Fruit fly (Drosophila melanogaster): ENCODE data around the gene Set8.
A peak's percentile ranks its signal among the peaks of the same experiment; 100 is the strongest.

Gene Set8

DNA sequence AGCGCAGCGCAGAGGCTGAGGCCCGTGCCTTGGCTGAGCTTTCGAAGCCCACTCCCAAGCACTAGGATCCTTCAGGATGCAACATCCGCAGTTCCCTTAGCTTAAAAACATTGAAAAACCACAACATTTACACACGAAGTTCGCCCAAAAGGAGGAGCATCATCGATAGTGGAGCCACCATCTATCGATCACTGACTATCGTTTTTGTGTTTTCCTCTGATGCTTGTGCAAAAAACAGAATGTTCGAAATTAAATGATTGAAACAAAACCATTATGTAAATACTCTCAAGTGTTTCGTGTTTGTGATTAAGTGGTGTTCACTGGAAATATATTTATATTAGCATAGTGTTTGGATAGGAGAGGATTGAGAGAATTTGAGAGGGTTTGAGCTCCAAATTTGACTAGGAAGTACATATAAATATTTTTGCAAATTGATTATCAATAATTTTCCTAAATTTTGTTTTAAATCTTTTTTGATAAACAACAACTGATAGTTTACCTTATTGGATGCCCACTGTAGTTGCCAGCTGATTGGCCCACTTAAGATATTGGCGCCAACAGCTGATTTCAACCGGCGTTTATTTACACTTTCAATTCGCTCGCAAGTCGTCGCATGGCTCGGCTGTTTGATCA, 11.8 kb downstream of the Set8 start, which contains the start of gene spn-B (continued):
- TF ChIP-seq Hey (tag; optimal IDR thresholded peaks at IDR 0.05) (no peak), Hmr (GFP tag; optimal IDR thresholded peaks at IDR 0.05) (peak; percentile 80), Pdp1 (GFP tag; optimal IDR thresholded peaks at IDR 0.05) (peak; percentile 67 to 76), wor (GFP tag; IDR thresholded peaks at IDR 0.05) (peak; percentile 33; the same call in 1 of the 2 replicates), CG12219 (GFP tag; optimal IDR thresholded peaks at IDR 0.05) (peak; percentile 71), CG6854 (GFP tag; optimal IDR thresholded peaks at IDR 0.05) (peak; percentile 57), MESR4 (GFP tag; optimal IDR thresholded peaks at IDR 0.05) (no peak), lab (GFP tag; optimal IDR thresholded peaks at IDR 0.05) (peak; percentile 82), Six4 (GFP tag; optimal IDR thresholded peaks at IDR 0.05) (peak; percentile 79), CG2202 (tag; optimal IDR thresholded peaks at IDR 0.05) (peak; percentile 67), CG30020 (tag; optimal IDR thresholded peaks at IDR 0.05) (peak; percentile 10), CG43689 (GFP tag; IDR thresholded peaks at IDR 0.05) (no peak), Ets97D (GFP tag; optimal IDR thresholded peaks at IDR 0.05) (no peak), Nf-YC (tag; optimal IDR thresholded peaks at IDR 0.05) (peak; percentile 70), knrl (GFP tag; IDR thresholded peaks at IDR 0.05; ENCODE audit: partially characterized antibody) (no peak; the same call in 2 of the 3 replicates), H2.0 (GFP tag; IDR thresholded peaks at IDR 0.05) (peak; percentile 66), zfh2 (GFP tag; optimal IDR thresholded peaks at IDR 0.05) (peak; percentile 53), stc (GFP tag; IDR thresholded peaks at IDR 0.05) (peak; percentile 70), CG12104 (GFP tag; optimal IDR thresholded peaks at IDR 0.05) (peak; percentile 61), ssp (GFP tag; IDR thresholded peaks at IDR 0.05) (peak; percentile 28; the same call in 1 of the 2 replicates), CG7786 (GFP tag; optimal IDR thresholded peaks at IDR 0.05) (peak; percentile 39), TFAM (GFP tag; optimal IDR thresholded peaks at IDR 0.05) (no peak), sisA (GFP tag; IDR thresholded peaks at IDR 0.05) (peak; percentile 66), tap (tag; optimal IDR thresholded peaks at IDR 0.05) (peak; percentile 66), chif (GFP tag; optimal IDR thresholded peaks at IDR 0.05) (peak; percentile 46 to 72), Abd-B (GFP tag; optimal IDR thresholded peaks at IDR 0.05) (peak; percentile 40), B-H1 (GFP tag; IDR thresholded peaks at IDR 0.05) (peak; percentile 51; the same call in 2 of the 3 replicates), CG30431 (GFP tag; optimal IDR thresholded peaks at IDR 0.05) (peak; percentile 45), Dbx (GFP tag; IDR thresholded peaks at IDR 0.05) (peak; percentile 56; the same call in 2 of the 3 replicates), sens (GFP tag) (peak; percentile 98), MBD-R2 (GFP tag; IDR thresholded peaks at IDR 0.05) (peak; percentile 47; the same call in 1 of the 2 replicates), CG15479 (GFP tag; optimal IDR thresholded peaks at IDR 0.05) (no peak), CG4328 (GFP tag; optimal IDR thresholded peaks at IDR 0.05) (peak; percentile 64), CG8765 (GFP tag; IDR thresholded peaks at IDR 0.05) (peak; percentile 15; the same call in 1 of the 2 replicates), bbx (GFP tag; IDR thresholded peaks at IDR 0.05; ENCODE audit: partially characterized antibody) (peak; percentile 30; the same call in 1 of the 2 replicates), al (GFP tag; IDR thresholded peaks at IDR 0.05) (peak; percentile 44), kay (GFP tag; optimal IDR thresholded peaks at IDR 0.05) (peak; percentile 55), emc (GFP tag; optimal IDR thresholded peaks at IDR 0.05) (peak; percentile 21), CG8924 (tag; optimal IDR thresholded peaks at IDR 0.05) (peak; percentile 77), Myb (GFP tag; optimal IDR thresholded peaks at IDR 0.05) (peak; percentile 18), br (optimal IDR thresholded peaks at IDR 0.05) (no peak), CG17361 (GFP tag; IDR thresholded peaks at IDR 0.05) (peak; percentile 81), CG7928 (GFP tag; optimal IDR thresholded peaks at IDR 0.05) (peak; percentile 21), HmgZ (tag; optimal IDR thresholded peaks at IDR 0.05) (peak; percentile 70), Doc2 (GFP tag; IDR thresholded peaks at IDR 0.05) (no peak), Hmx (GFP tag; optimal IDR thresholded peaks at IDR 0.05) (peak; percentile 59), cato (GFP tag; optimal IDR thresholded peaks at IDR 0.05; ENCODE audit: borderline replicate concordance) (peak; percentile 49), Trl (optimal IDR thresholded peaks at IDR 0.05) (no peak), Trl (GFP tag; optimal IDR thresholded peaks at IDR 0.05) (peak; percentile 30), CG12942 (GFP tag; optimal IDR thresholded peaks at IDR 0.05) (peak; percentile 23), CG8388 (GFP tag; optimal IDR thresholded peaks at IDR 0.05) (peak; percentile 81)

Data from whole organism, embryonic.